Fruit fly (Drosophila melanogaster): ENCODE data around the gene ogre.
A peak's percentile ranks its signal among the peaks of the same experiment; 100 is the strongest.

The ogre gene

dm6 chrX:6996965-6997652, 6.0 kb upstream of the ogre start (continued):
- TF ChIP-seq tap (tag; optimal IDR thresholded peaks at IDR 0.05) (no peak), Optix (GFP tag; IDR thresholded peaks at IDR 0.05) (no peak), Deaf1 (tag; optimal IDR thresholded peaks at IDR 0.05) (peak; percentile 70), CG30403 (GFP tag; optimal IDR thresholded peaks at IDR 0.05) (no peak), cad (GFP tag; optimal IDR thresholded peaks at IDR 0.05) (no peak), salm (tag; optimal IDR thresholded peaks at IDR 0.05) (no peak), HLHmδ (GFP tag; optimal IDR thresholded peaks at IDR 0.05) (no peak), D (optimal IDR thresholded peaks at IDR 0.05) (no peak), D (GFP tag; optimal IDR thresholded peaks at IDR 0.05) (no peak), vfl (GFP tag; optimal IDR thresholded peaks at IDR 0.05) (peak; percentile 5), run (tag; optimal IDR thresholded peaks at IDR 0.05) (no peak), CG17385 (GFP tag; optimal IDR thresholded peaks at IDR 0.05) (peak; percentile 83), CG34376 (GFP tag; optimal IDR thresholded peaks at IDR 0.05) (peak; percentile 92), CG8478 (optimal IDR thresholded peaks at IDR 0.05) (no peak), ssp (GFP tag; IDR thresholded peaks at IDR 0.05) (no peak), tx (GFP tag; optimal IDR thresholded peaks at IDR 0.05) (no peak), CG32767 (GFP tag; IDR thresholded peaks at IDR 0.05) (no peak), Pdp1 (GFP tag; optimal IDR thresholded peaks at IDR 0.05) (peak in 1 of 2 experiments; percentile 97), CG6654 (GFP tag; optimal IDR thresholded peaks at IDR 0.05) (no peak), kah (GFP tag; optimal IDR thresholded peaks at IDR 0.05) (peak; percentile 66), nom (GFP tag; optimal IDR thresholded peaks at IDR 0.05) (no peak), CG2120 (GFP tag; optimal IDR thresholded peaks at IDR 0.05) (no peak), CG6813 (GFP tag; optimal IDR thresholded peaks at IDR 0.05) (no peak), CG12391 (tag; optimal IDR thresholded peaks at IDR 0.05) (no peak), CG1233 (GFP tag; optimal IDR thresholded peaks at IDR 0.05) (no peak), Asciz (GFP tag; optimal IDR thresholded peaks at IDR 0.05) (no peak), CG7745 (tag; optimal IDR thresholded peaks at IDR 0.05) (no peak), ash1 (GFP tag; optimal IDR thresholded peaks at IDR 0.05) (peak; percentile 51), Med (GFP tag) (peak; percentile 51), CG11456 (GFP tag; IDR thresholded peaks at IDR 0.05) (no peak), CG18619 (GFP tag; optimal IDR thresholded peaks at IDR 0.05) (no peak), Six4 (GFP tag; optimal IDR thresholded peaks at IDR 0.05) (no peak), bbx (GFP tag; IDR thresholded peaks at IDR 0.05; ENCODE audit: partially characterized antibody) (no peak), Meics (GFP tag; optimal IDR thresholded peaks at IDR 0.05) (no peak), Oli (tag; optimal IDR thresholded peaks at IDR 0.05) (no peak), CG18262 (tag; optimal IDR thresholded peaks at IDR 0.05) (no peak), lov (optimal IDR thresholded peaks at IDR 0.05) (no peak), lov (GFP tag; IDR thresholded peaks at IDR 0.05) (no peak), amos (GFP tag; IDR thresholded peaks at IDR 0.05; ENCODE audit: partially characterized antibody) (no peak), CG11093 (GFP tag; IDR thresholded peaks at IDR 0.05) (no peak), CG7372 (GFP tag; IDR thresholded peaks at IDR 0.05) (no peak), org-1 (GFP tag; optimal IDR thresholded peaks at IDR 0.05) (no peak), NC2α (GFP tag; optimal IDR thresholded peaks at IDR 0.05) (no peak), Bdp1 (GFP tag; optimal IDR thresholded peaks at IDR 0.05) (no peak), CG16813 (GFP tag; IDR thresholded peaks at IDR 0.05; ENCODE audit: partially characterized antibody) (no peak), sim (GFP tag; IDR thresholded peaks at IDR 0.05) (no peak), Oaz (GFP tag; IDR thresholded peaks at IDR 0.05) (no peak), CG15479 (GFP tag; optimal IDR thresholded peaks at IDR 0.05) (peak; percentile 72), Myb (GFP tag; optimal IDR thresholded peaks at IDR 0.05) (no peak), CoRest (tag; optimal IDR thresholded peaks at IDR 0.05) (no peak), Ravus (GFP tag; IDR thresholded peaks at IDR 0.05) (no peak)

Measured in whole organism, embryonic.